Fruit fly (Drosophila melanogaster) whole organism, embryonic: ENCODE data around the gene Ac76E.

Experiments
- Abd-B ChIP-seq: fragments of 200-800 bp; sonication (Bioruptor generic); optimal IDR thresholded peaks from 2 replicates; lab custom pipeline; 2018; ENCODE audit warnings: missing biosample characterization, mild to moderate bottlenecking, missing genetic modification characterization, moderate library complexity
- Ada2b ChIP-seq: fragments of 200-800 bp; sonication (Bioruptor generic); IDR thresholded peaks from 2 replicates; pipeline ENCODE4 v1.3.6; 2022; ENCODE audit warnings: missing biosample characterization, missing genetic modification characterization
- Adf1 ChIP-seq: fragments of 200-800 bp; sonication (Bioruptor generic); IDR thresholded peaks from 2 replicates; pipeline ENCODE4 v1.3.6; 2022; ENCODE audit warnings: missing biosample characterization, missing genetic modification characterization
- C15 ChIP-seq: fragments of 200-800 bp; sonication (Bioruptor generic); IDR thresholded peaks from 3 replicates; pipeline ENCODE4 v1.3.6; 2022; ENCODE audit warnings: missing biosample characterization, missing genetic modification characterization
- CG11085 ChIP-seq: fragments of 200-800 bp; sonication (Bioruptor generic); IDR thresholded peaks from 2 replicates; pipeline ENCODE4 v1.3.6; 2022; ENCODE audit warnings: missing biosample characterization, missing genetic modification characterization
- CG11723 ChIP-seq: fragments of 200-800 bp; sonication (Bioruptor generic); optimal IDR thresholded peaks from 2 replicates; lab custom pipeline; 2017; ENCODE audit warnings: missing biosample characterization, mild to moderate bottlenecking, missing genetic modification characterization
- CG12155 ChIP-seq: fragments of 200-800 bp; sonication (Bioruptor generic); optimal IDR thresholded peaks from 3 replicates; lab custom pipeline; 2016; ENCODE audit warnings: missing biosample characterization, missing genetic modification characterization
- CG12659 ChIP-seq: fragments of 200-800 bp; sonication (Bioruptor generic); optimal IDR thresholded peaks from 3 replicates; lab custom pipeline; 2017; ENCODE audit warnings: mild to moderate bottlenecking, missing biosample characterization, missing genetic modification reagents, missing genetic modification characterization
- CG13894 ChIP-seq: fragments of 200-800 bp; sonication (Bioruptor generic); optimal IDR thresholded peaks from 3 replicates; lab custom pipeline; 2018; ENCODE audit warnings: missing biosample characterization, mild to moderate bottlenecking, missing genetic modification characterization, moderate library complexity
- CG1603 ChIP-seq: fragments of 200-800 bp; sonication (Bioruptor generic); optimal IDR thresholded peaks from 2 replicates; lab custom pipeline; 2019; ENCODE audit warnings: missing biosample characterization, mild to moderate bottlenecking, missing genetic modification characterization, moderate library complexity
- CG17361 ChIP-seq: fragments of 200-800 bp; sonication (Bioruptor generic); IDR thresholded peaks from 3 replicates; pipeline ENCODE4 v1.3.6; 2022; ENCODE audit warnings: missing biosample characterization, missing genetic modification characterization
- CG2678 ChIP-seq: fragments of 200-800 bp; sonication (Bioruptor generic); optimal IDR thresholded peaks from 3 replicates; lab custom pipeline; 2019; ENCODE audit warnings: missing biosample characterization, mild to moderate bottlenecking, missing genetic modification characterization, moderate library complexity
- CG2889 ChIP-seq: fragments of 200-800 bp; sonication (Bioruptor generic); IDR thresholded peaks from 3 replicates; pipeline ENCODE4 v1.3.6; 2022; ENCODE audit warnings: missing biosample characterization, missing genetic modification characterization
- CG33213 ChIP-seq: fragments of 200-800 bp; sonication (Bioruptor generic); optimal IDR thresholded peaks from 3 replicates; lab custom pipeline; 2016; ENCODE audit warnings: missing biosample characterization, missing genetic modification characterization
- CG4707 ChIP-seq: fragments of 200-800 bp; sonication (Bioruptor generic); optimal IDR thresholded peaks from 2 replicates; lab custom pipeline; 2018; ENCODE audit warnings: missing biosample characterization, mild to moderate bottlenecking, missing genetic modification characterization, moderate library complexity
- CG6272 ChIP-seq: fragments of 200-800 bp; sonication (Bioruptor generic); IDR thresholded peaks from 2 replicates; pipeline ENCODE4 v1.3.6; 2022; ENCODE audit warnings: missing biosample characterization, missing genetic modification characterization
- CG6683 ChIP-seq: fragments of 200-800 bp; sonication (Bioruptor generic); optimal IDR thresholded peaks from 2 replicates; lab custom pipeline; 2017; ENCODE audit warnings: missing biosample characterization, mild to moderate bottlenecking, missing genetic modification characterization, missing genetic modification reagents
- CG7357 ChIP-seq: fragments of 200-800 bp; sonication (Bioruptor generic); IDR thresholded peaks from 3 replicates; pipeline ENCODE4 v1.3.6; 2022; ENCODE audit warnings: missing biosample characterization, missing genetic modification characterization
- CG8944 ChIP-seq: fragments of 200-800 bp; sonication (Bioruptor generic); optimal IDR thresholded peaks from 3 replicates; lab custom pipeline; 2016; ENCODE audit warnings: missing biosample characterization, missing genetic modification characterization
- CG9437 ChIP-seq: fragments of 200-800 bp; sonication (Bioruptor generic); optimal IDR thresholded peaks from 2 replicates; lab custom pipeline; 2018; ENCODE audit warnings: missing biosample characterization, mild to moderate bottlenecking, missing genetic modification characterization
- CrebB ChIP-seq: fragments of 200-800 bp; sonication (Bioruptor generic); optimal IDR thresholded peaks from 3 replicates; lab custom pipeline; 2018; ENCODE audit warnings: missing biosample characterization, mild to moderate bottlenecking, missing genetic modification characterization
- Doc3 ChIP-seq: fragments of 200-800 bp; sonication (Bioruptor generic); IDR thresholded peaks from 3 replicates; pipeline ENCODE4 v1.3.6; 2022; ENCODE audit warnings: missing biosample characterization, missing genetic modification characterization; ENCODE audit not compliant: partially characterized antibody
- HmgD ChIP-seq: fragments of 200-800 bp; sonication (Bioruptor generic); optimal IDR thresholded peaks from 3 replicates; lab custom pipeline; 2016; ENCODE audit warnings: missing biosample characterization, missing genetic modification characterization
- HmgZ ChIP-seq: fragments of 200-800 bp; sonication (Bioruptor generic); optimal IDR thresholded peaks from 2 replicates; lab custom pipeline; 2018; ENCODE audit warnings: missing biosample characterization, mild to moderate bottlenecking, missing genetic modification characterization
- Hr39 ChIP-seq: fragments of >200 bp; optimal IDR thresholded peaks from 2 replicates; lab custom pipeline; 2017
- Lhr ChIP-seq: fragments of 200-800 bp; sonication (Bioruptor generic); optimal IDR thresholded peaks from 3 replicates; lab custom pipeline; 2017; ENCODE audit warnings: mild to moderate bottlenecking, missing biosample characterization, missing genetic modification reagents, missing genetic modification characterization
- Lpt ChIP-seq: fragments of >200 bp; optimal IDR thresholded peaks from 2 replicates; lab custom pipeline; 2018; ENCODE audit warnings: missing biosample characterization, missing genetic modification characterization
- Myb ChIP-seq: fragments of 200-800 bp; sonication (Bioruptor generic); optimal IDR thresholded peaks from 2 replicates; lab custom pipeline; 2016; ENCODE audit warnings: missing biosample characterization, missing genetic modification characterization
- Neu2 ChIP-seq: fragments of 200-800 bp; sonication (Bioruptor generic); optimal IDR thresholded peaks from 3 replicates; lab custom pipeline; 2016; ENCODE audit warnings: missing biosample characterization, missing genetic modification characterization, borderline replicate concordance
- Nf-YC ChIP-seq: fragments of 200-800 bp; optimal IDR thresholded peaks from 3 replicates; lab custom pipeline; 2019; ENCODE audit warnings: missing biosample characterization, mild to moderate bottlenecking, missing genetic modification characterization, moderate library complexity
- Ravus ChIP-seq: fragments of 200-800 bp; sonication (Bioruptor generic); IDR thresholded peaks from 2 replicates; pipeline ENCODE4 v1.3.6; 2022; ENCODE audit warnings: missing biosample characterization, missing genetic modification characterization
- Scr ChIP-seq: fragments of 200-800 bp; sonication (Bioruptor generic); IDR thresholded peaks from 2 replicates; pipeline ENCODE4 v1.3.6; 2022; ENCODE audit warnings: missing biosample characterization, missing genetic modification characterization; ENCODE audit not compliant: partially characterized antibody
- Spps ChIP-seq: fragments of 200-800 bp; sonication (Bioruptor generic); optimal IDR thresholded peaks from 2 replicates; lab custom pipeline; 2018; ENCODE audit warnings: missing biosample characterization, mild to moderate bottlenecking, missing genetic modification characterization
- Sry-β ChIP-seq: fragments of 200-800 bp; sonication (Bioruptor generic); optimal IDR thresholded peaks from 2 replicates; lab custom pipeline; 2018; ENCODE audit warnings: missing biosample characterization, mild to moderate bottlenecking, missing genetic modification characterization, moderate library complexity
- ab ChIP-seq: fragments of 200-800 bp; sonication (Bioruptor generic); optimal IDR thresholded peaks from 2 replicates; lab custom pipeline; 2016; ENCODE audit warnings: missing biosample characterization, missing genetic modification characterization
- cg ChIP-seq: fragments of 200-800 bp; sonication (Bioruptor generic); optimal IDR thresholded peaks from 3 replicates; lab custom pipeline; 2019; ENCODE audit warnings: missing biosample characterization, mild to moderate bottlenecking, missing genetic modification characterization, moderate library complexity
- crc ChIP-seq: fragments of 200-800 bp; sonication (Bioruptor generic); optimal IDR thresholded peaks from 2 replicates; lab custom pipeline; 2016; ENCODE audit warnings: missing biosample characterization, missing genetic modification characterization
- crol ChIP-seq: fragments of 200-800 bp; sonication (Bioruptor generic); IDR thresholded peaks from 2 replicates; pipeline ENCODE4 v1.3.6; 2022; ENCODE audit warnings: missing biosample characterization, missing genetic modification characterization
- ems ChIP-seq: fragments of 200-800 bp; sonication (Bioruptor generic); optimal IDR thresholded peaks from 3 replicates; lab custom pipeline; 2016; ENCODE audit warnings: missing biosample characterization, missing genetic modification characterization
- h ChIP-seq: fragments of >200 bp; optimal IDR thresholded peaks from 2 replicates; lab custom pipeline; 2017
- jing ChIP-seq: fragments of 200-800 bp; sonication (Bioruptor generic); optimal IDR thresholded peaks from 2 replicates; lab custom pipeline; 2018; ENCODE audit warnings: missing biosample characterization, mild to moderate bottlenecking, missing genetic modification characterization
- nerfin-2 ChIP-seq: fragments of 200-800 bp; sonication (Bioruptor generic); IDR thresholded peaks from 2 replicates; pipeline ENCODE4 v1.3.6; 2022; ENCODE audit warnings: missing biosample characterization, missing genetic modification characterization; ENCODE audit not compliant: partially characterized antibody
- nmo ChIP-seq: fragments of 200-800 bp; sonication (Bioruptor generic); optimal IDR thresholded peaks from 2 replicates; lab custom pipeline; 2018; ENCODE audit warnings: missing biosample characterization, mild to moderate bottlenecking, missing genetic modification characterization, moderate library complexity
- otp ChIP-seq: fragments of 200-800 bp; sonication (Bioruptor generic); IDR thresholded peaks from 3 replicates; pipeline ENCODE4, ENCODE4 v1.3.6; 2022; ENCODE audit warnings: missing biosample characterization, missing genetic modification characterization
- pfk ChIP-seq: fragments of 200-800 bp; sonication (Bioruptor generic); optimal IDR thresholded peaks from 2 replicates; lab custom pipeline; 2018; ENCODE audit warnings: missing biosample characterization, mild to moderate bottlenecking, missing genetic modification characterization, moderate library complexity
- psq ChIP-seq: fragments of 200-800 bp; sonication (Bioruptor generic); optimal IDR thresholded peaks from 2 replicates; lab custom pipeline; 2017; ENCODE audit warnings: missing biosample characterization, missing genetic modification characterization
- ranshi ChIP-seq: fragments of 200-800 bp; sonication (Bioruptor generic); IDR thresholded peaks from 2 replicates; pipeline ENCODE4 v1.3.6; 2022; ENCODE audit warnings: missing biosample characterization, missing genetic modification characterization
- run ChIP-seq: fragments of 200-800 bp; sonication (Bioruptor generic); optimal IDR thresholded peaks from 3 replicates; lab custom pipeline; 2018; ENCODE audit warnings: missing biosample characterization, mild to moderate bottlenecking, missing genetic modification characterization
- sna ChIP-seq: fragments of 200-800 bp; sonication (Bioruptor generic); IDR thresholded peaks from 2 replicates; pipeline ENCODE4 v1.3.6; 2022; ENCODE audit warnings: missing biosample characterization, missing genetic modification characterization; ENCODE audit not compliant: partially characterized antibody
- tin ChIP-seq: fragments of 200-800 bp; sonication (Bioruptor generic); optimal IDR thresholded peaks from 3 replicates; lab custom pipeline; 2016; ENCODE audit warnings: missing biosample characterization, missing genetic modification characterization
- vfl ChIP-seq: fragments of 200-800 bp; sonication (Bioruptor generic); optimal IDR thresholded peaks from 2 replicates; lab custom pipeline; 2016; ENCODE audit warnings: missing biosample characterization, missing genetic modification characterization
- wor ChIP-seq: fragments of 200-800 bp; sonication (Bioruptor generic); IDR thresholded peaks from 2 replicates; pipeline ENCODE4 v1.3.6; 2022; ENCODE audit warnings: missing biosample characterization, missing genetic modification characterization

Ac76E gene

dm6 chr3L:19932917-19933316, 6.2 kb upstream of the Ac76E start (continued):
- no peak for TF ChIP-seq Scr (GFP tag; lab: Robert Waterston, UW)
- TF ChIP-seq HmgD (GFP tag; lab: Kevin White, UChicago), result no peak
- TF ChIP-seq CrebB (tag; lab: Kevin White, UChicago), result peak; percentile 64
- TF ChIP-seq HmgZ (tag; lab: Kevin White, UChicago), result peak; percentile 27
- no peak for TF ChIP-seq Doc3 (GFP tag; lab: Robert Waterston, UW)
- TF ChIP-seq tin (GFP tag; lab: Kevin White, UChicago), result no peak
- TF ChIP-seq CG33213 (GFP tag; lab: Kevin White, UChicago), result no peak
- TF ChIP-seq Hr39 (lab: Kevin White, UChicago), result no peak
- TF ChIP-seq Spps, result no peak
- peak; percentile 61; the same call in 1 of the 3 replicates for TF ChIP-seq otp (GFP tag; lab: Robert Waterston, UW)
- TF ChIP-seq CG9437, result no peak
- no peak for TF ChIP-seq Lhr (GFP tag; lab: Kevin White, UChicago)
- no peak for TF ChIP-seq CG7357 (GFP tag; lab: Robert Waterston, UW)
- no peak for TF ChIP-seq C15 (GFP tag; lab: Robert Waterston, UW)
- no peak for TF ChIP-seq CG11085 (GFP tag; lab: Robert Waterston, UW)
- TF ChIP-seq pfk (GFP tag; lab: Kevin White, UChicago), result no peak
- TF ChIP-seq Lpt (GFP tag; lab: Kevin White, UChicago), result no peak
- TF ChIP-seq nerfin-2, result no peak
- TF ChIP-seq CG17361 (GFP tag; lab: Robert Waterston, UW), result no peak
- peak; percentile 4 for TF ChIP-seq CG12155 (GFP tag; lab: Kevin White, UChicago)
- peak; percentile 59 for TF ChIP-seq CG2678 (tag; lab: Kevin White, UChicago)
- TF ChIP-seq Abd-B (GFP tag; lab: Kevin White, UChicago), result no peak
- peak; percentile 37; the same call in 1 of the 2 replicates for TF ChIP-seq ranshi (GFP tag; lab: Robert Waterston, UW)
- TF ChIP-seq CG13894, result no peak
- TF ChIP-seq Neu2 (GFP tag; lab: Kevin White, UChicago), result no peak
- TF ChIP-seq CG11723, result peak; percentile 25
- TF ChIP-seq Ravus (GFP tag; lab: Robert Waterston, UW), result no peak
- no peak for TF ChIP-seq CG6683 (GFP tag; lab: Kevin White, UChicago)
- TF ChIP-seq CG2889 (GFP tag; lab: Robert Waterston, UW), result no peak
- TF ChIP-seq CG1603 (tag; lab: Kevin White, UChicago), result peak; percentile 47
- no peak; the same call in 1 of the 2 replicates for TF ChIP-seq Adf1 (GFP tag; lab: Robert Waterston, UW)
- TF ChIP-seq sna (GFP tag; lab: Robert Waterston, UW), result 0 out of 2 replicates have a peak, but pooled peaks have one; percentile 36
- TF ChIP-seq nmo (GFP tag; lab: Kevin White, UChicago), result no peak
- peak; percentile 39 for TF ChIP-seq run (tag; lab: Kevin White, UChicago)
- TF ChIP-seq ems (GFP tag; lab: Kevin White, UChicago), result peak; percentile 24
- no peak for TF ChIP-seq cg (GFP tag; lab: Kevin White, UChicago)
- no peak for TF ChIP-seq Myb (GFP tag; lab: Kevin White, UChicago)
- TF ChIP-seq wor (GFP tag; lab: Robert Waterston, UW), result no peak
- no peak for TF ChIP-seq crol (GFP tag; lab: Robert Waterston, UW)
- TF ChIP-seq Ada2b (GFP tag; lab: Robert Waterston, UW), result no peak
- no peak for TF ChIP-seq h (lab: Kevin White, UChicago)
- TF ChIP-seq ab (GFP tag; lab: Kevin White, UChicago), result no peak
- peak; percentile 21 for TF ChIP-seq vfl (GFP tag; lab: Kevin White, UChicago)
- no peak for TF ChIP-seq jing (GFP tag; lab: Kevin White, UChicago)
- peak; percentile 21 for TF ChIP-seq CG12659
- no peak for TF ChIP-seq psq (GFP tag; lab: Kevin White, UChicago)
- peak; percentile 48 for TF ChIP-seq CG4707 (GFP tag; lab: Kevin White, UChicago)
- TF ChIP-seq CG8944, result no peak
- TF ChIP-seq Nf-YC (tag; lab: Kevin White, UChicago), result peak; percentile 8
- TF ChIP-seq CG6272, result no peak
- no peak for TF ChIP-seq Sry-β (GFP tag; lab: Kevin White, UChicago)
- TF ChIP-seq crc (GFP tag; lab: Kevin White, UChicago), result no peak
